Worm (Caenorhabditis elegans): ENCODE results near the gene cat-4.

ce11 chrV:10572614-10573013 lies 7.9 kb downstream of the cat-4 start, which contains the start of gene del-6:
- TF ChIP-seq W03F9.2 (tag; optimal IDR thresholded peaks at IDR 0.05): no peak
- no peak for TF ChIP-seq him-1 (tag; optimal IDR thresholded peaks at IDR 0.05)
- no peak for TF ChIP-seq dao-5 (tag; optimal IDR thresholded peaks at IDR 0.05)

All from whole organism, L4/young adult.